Worm (Caenorhabditis elegans) whole organism, L1 larva: ENCODE data around the gene C34C12.8.

Experiments used
- C16A3.4 ChIP-seq: fragments of 150-350 bp; optimal IDR thresholded peaks from 2 replicates; lab custom pipeline; 2014; ENCODE audit warnings: missing biosample characterization, missing genetic modification characterization
- alr-1 ChIP-seq: fragments of 200-800 bp; sonication (Bioruptor generic); optimal IDR thresholded peaks from 2 replicates; lab custom pipeline; 2018; ENCODE audit warnings: borderline replicate concordance, mild to moderate bottlenecking, missing genetic modification characterization, missing compliant biosample characterization
- aly-2 ChIP-seq: fragments of 150-350 bp; optimal IDR thresholded peaks from 2 replicates; lab custom pipeline; 2014; ENCODE audit warnings: missing biosample characterization, missing genetic modification characterization
- ceh-63 ChIP-seq: fragments of 200-800 bp; sonication (Bioruptor generic); optimal IDR thresholded peaks from 2 replicates; lab custom pipeline; 2018; ENCODE audit warnings: mild to moderate bottlenecking, missing genetic modification characterization, missing compliant biosample characterization
- ceh-82 ChIP-seq, 3 experiments: fragments of 150-350 bp in 1 of 3; sonication (generic microtip) in 2 of 3; optimal IDR thresholded peaks; 2 replicates each; lab custom pipeline; 2014 to 2017; ENCODE audit warnings: missing biosample characterization in 3 of 3, missing genetic modification characterization in 3 of 3
- ces-1 ChIP-seq: fragments of 150-350 bp; optimal IDR thresholded peaks from 2 replicates; lab custom pipeline; 2014; ENCODE audit warnings: missing biosample characterization, missing genetic modification reagents, missing genetic modification characterization
- efl-1 ChIP-seq, 4 experiments: fragments of 150-350 bp; optimal IDR thresholded peaks in 3 of 4; peaks in 1 of 4; 1 replicate in 1 of 4; 2 replicates in 3 of 4; lab custom pipeline; 2014; ENCODE audit warnings: missing biosample characterization in 2 of 4, missing genetic modification characterization in 2 of 4, missing genetic modification reagents in 2 of 4
- egl-13 ChIP-seq: sonication (generic microtip); optimal IDR thresholded peaks from 2 replicates; lab custom pipeline; 2016; ENCODE audit warnings: missing genotype, missing genetic modification reagents, missing genetic modification characterization, missing compliant biosample characterization
- elt-2 ChIP-seq: sonication (generic microtip); optimal IDR thresholded peaks from 2 replicates; lab custom pipeline; 2016; ENCODE audit warnings: missing genetic modification characterization, mild to moderate bottlenecking, inconsistent platforms, missing compliant biosample characterization, missing genetic modification reagents
- fkh-4 ChIP-seq: sonication (generic microtip); optimal IDR thresholded peaks from 2 replicates; lab custom pipeline; 2016; ENCODE audit warnings: missing compliant biosample characterization, missing genetic modification characterization, borderline replicate concordance
- fkh-8 ChIP-seq: sonication (generic microtip); optimal IDR thresholded peaks from 2 replicates; lab custom pipeline; 2016; ENCODE audit warnings: mild to moderate bottlenecking, missing genetic modification characterization, missing compliant biosample characterization
- fos-1 ChIP-seq: fragments of 150-350 bp; optimal IDR thresholded peaks from 2 replicates; lab custom pipeline; 2014; ENCODE audit warnings: missing biosample characterization, missing genetic modification characterization
- isw-1 ChIP-seq: fragments of 200-800 bp; sonication (Bioruptor generic); IDR thresholded peaks from 2 replicates; pipeline ENCODE4 v1.3.6; 2022; ENCODE audit warnings: missing genetic modification characterization, missing compliant biosample characterization
- lin-13 ChIP-seq: fragments of 150-350 bp; optimal IDR thresholded peaks from 2 replicates; lab custom pipeline; 2014; ENCODE audit warnings: missing biosample characterization, missing genetic modification reagents, missing genetic modification characterization
- lsy-2 ChIP-seq, 2 experiments: fragments of 150-350 bp; optimal IDR thresholded peaks; 2 replicates each; lab custom pipeline; 2014; ENCODE audit warnings: missing biosample characterization in 2 of 2, missing genetic modification characterization in 2 of 2
- mdl-1 ChIP-seq, 2 experiments: fragments of 150-350 bp; optimal IDR thresholded peaks; 2 replicates each; lab custom pipeline; 2014 to 2017; ENCODE audit warnings: missing biosample characterization in 2 of 2, missing genetic modification characterization in 2 of 2, inconsistent platforms in 1 of 2
- mef-2 ChIP-seq: fragments of 150-350 bp; optimal IDR thresholded peaks from 2 replicates; lab custom pipeline; 2014; ENCODE audit warnings: missing biosample characterization, missing genetic modification characterization
- nhr-12 ChIP-seq: sonication (generic microtip); optimal IDR thresholded peaks from 2 replicates; lab custom pipeline; 2017; ENCODE audit warnings: missing biosample characterization, missing genetic modification characterization
- nhr-19 ChIP-seq: fragments of 200-800 bp; sonication (Bioruptor generic); conservative IDR thresholded peaks from 2 replicates; pipeline ENCODE4 v1.3.6; 2022; ENCODE audit warnings: missing genetic modification characterization, missing compliant biosample characterization
- nhr-20 ChIP-seq: sonication (generic microtip); optimal IDR thresholded peaks from 2 replicates; lab custom pipeline; 2016; ENCODE audit warnings: mild to moderate bottlenecking, missing genetic modification characterization, missing compliant biosample characterization
- nhr-47 ChIP-seq: sonication (generic microtip); optimal IDR thresholded peaks from 2 replicates; lab custom pipeline; 2016; ENCODE audit warnings: mild to moderate bottlenecking, missing genetic modification characterization, moderate library complexity, missing compliant biosample characterization
- nhr-71 ChIP-seq: sonication (generic microtip); optimal IDR thresholded peaks from 2 replicates; lab custom pipeline; 2016; ENCODE audit warnings: mild to moderate bottlenecking, missing genetic modification characterization, moderate library complexity, missing compliant biosample characterization
- nhr-76 ChIP-seq: sonication (generic microtip); optimal IDR thresholded peaks from 2 replicates; lab custom pipeline; 2017; ENCODE audit warnings: missing biosample characterization, missing genetic modification characterization
- nhr-90 ChIP-seq: sonication (generic microtip); optimal IDR thresholded peaks from 2 replicates; lab custom pipeline; 2016; ENCODE audit warnings: mild to moderate bottlenecking, missing genetic modification characterization, missing compliant biosample characterization; ENCODE audit not compliant: poor library complexity
- pag-3 ChIP-seq: sonication (generic microtip); optimal IDR thresholded peaks from 2 replicates; lab custom pipeline; 2017; ENCODE audit warnings: missing genetic modification characterization, mild to moderate bottlenecking, missing compliant biosample characterization, antibody characterized with exemption, borderline replicate concordance; ENCODE audit not compliant: insufficient read depth
- pax-3 ChIP-seq: fragments of 200-800 bp; sonication (Bioruptor generic); optimal IDR thresholded peaks from 2 replicates; lab custom pipeline; 2018; ENCODE audit warnings: mild to moderate bottlenecking, missing genetic modification characterization, moderate library complexity, missing compliant biosample characterization
- pqm-1 ChIP-seq: sonication (generic microtip); optimal IDR thresholded peaks from 3 replicates; lab custom pipeline; 2017; ENCODE audit warnings: missing biosample characterization, missing genetic modification characterization
- rnt-1 ChIP-seq: sonication (generic microtip); optimal IDR thresholded peaks from 2 replicates; lab custom pipeline; 2016; ENCODE audit warnings: mild to moderate bottlenecking, missing genetic modification characterization, moderate library complexity, missing compliant biosample characterization
- swsn-7 ChIP-seq: sonication (generic microtip); optimal IDR thresholded peaks from 2 replicates; lab custom pipeline; 2016; ENCODE audit warnings: missing genetic modification characterization, missing compliant biosample characterization
- tbx-2 ChIP-seq: sonication (generic microtip); optimal IDR thresholded peaks from 2 replicates; lab custom pipeline; 2016; ENCODE audit warnings: missing genetic modification characterization, missing compliant biosample characterization
- unc-86 ChIP-seq: sonication (generic microtip); optimal IDR thresholded peaks from 2 replicates; lab custom pipeline; 2016; ENCODE audit warnings: missing genetic modification characterization, missing compliant biosample characterization
- unc-98 ChIP-seq: fragments of 200-800 bp; sonication (Bioruptor generic); IDR thresholded peaks from 2 replicates; pipeline ENCODE4 v1.3.6; 2022; ENCODE audit warnings: missing genetic modification characterization, missing compliant biosample characterization
- vab-15 ChIP-seq: sonication (generic microtip); optimal IDR thresholded peaks from 2 replicates; lab custom pipeline; 2017; ENCODE audit warnings: missing genotype, mild to moderate bottlenecking, missing genetic modification characterization, missing compliant biosample characterization
- zag-1 ChIP-seq: fragments of 150-350 bp; optimal IDR thresholded peaks from 2 replicates; lab custom pipeline; 2014; ENCODE audit warnings: missing biosample characterization, missing genetic modification characterization
- ztf-11 ChIP-seq, 2 experiments: sonication (generic microtip); optimal IDR thresholded peaks; 2 replicates each; lab custom pipeline; 2016 to 2017; ENCODE audit warnings: missing genetic modification characterization in 2 of 2, missing biosample characterization in 1 of 2, missing compliant biosample characterization in 1 of 2

Gene C34C12.8

DNA sequence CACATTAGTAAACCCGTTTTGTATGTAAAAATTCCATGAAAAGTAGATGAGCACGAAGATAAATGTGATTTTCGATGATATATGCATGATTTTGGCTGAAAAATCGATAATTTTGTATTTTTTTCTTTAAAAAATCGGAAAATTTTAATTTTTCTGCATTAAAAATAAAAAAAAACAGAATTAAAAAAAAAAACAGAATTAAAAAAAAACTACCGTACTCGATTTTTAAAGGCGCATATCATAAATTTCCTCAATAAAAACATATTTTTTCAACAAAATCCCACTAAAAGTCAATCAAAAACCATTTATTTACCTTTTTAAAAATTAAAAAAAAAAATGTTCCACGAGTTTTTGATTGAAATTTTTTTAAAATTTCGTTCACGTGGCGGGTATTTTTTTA is 32.9 kb downstream of the C34C12.8 start, which contains the start of gene gly-14:
Gene gly-14 (minus strand): TSS at position 101 of the 400 bp plus-strand sequence.
- TF ChIP-seq elt-2 (tag; lab: Kevin White, UChicago) (no peak), C16A3.4 (no peak), isw-1 (GFP tag; lab: Robert Waterston, UW) (no peak), nhr-76 (no peak), pqm-1 (tag; lab: Kevin White, UChicago) (no peak), pag-3 (tag; lab: Kevin White, UChicago) (no peak)

DNA sequence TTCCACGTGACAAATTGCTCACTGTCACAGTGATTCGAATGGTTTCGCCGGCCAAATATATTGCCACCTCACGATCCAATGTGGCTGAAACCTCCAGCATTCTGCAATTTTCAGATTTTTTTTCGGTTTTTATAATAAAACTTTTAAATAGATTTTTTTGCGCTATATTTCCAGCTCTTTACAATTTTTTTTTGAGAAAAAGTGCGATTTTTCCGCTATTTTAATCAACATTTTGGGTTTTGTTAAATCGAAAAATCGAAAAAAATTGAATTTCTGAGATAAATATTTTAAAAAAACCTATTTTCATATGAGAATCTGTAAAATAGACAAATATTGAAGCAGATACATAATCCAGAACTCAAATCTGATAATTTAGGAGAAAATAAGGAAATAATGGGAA is 38.8 kb downstream of the C34C12.8 start, which contains the start of gene M01F1.9:
Gene M01F1.9 (minus strand): TSS at position 101 of the 400 bp plus-strand sequence.
- TF ChIP-seq tbx-2 (tag; lab: Kevin White, UChicago) = no peak
- TF ChIP-seq efl-1 (optimal IDR thresholded peaks at IDR 0.05; lab: Kevin White, UChicago) = no peak
- TF ChIP-seq efl-1 (GFP tag; optimal IDR thresholded peaks at IDR 0.05 in 1 of 2; lab: Kevin White, UChicago) = peak in 1 of 2 experiments; percentile 54
- TF ChIP-seq, all 84 proteins: peak for 1

DNA sequence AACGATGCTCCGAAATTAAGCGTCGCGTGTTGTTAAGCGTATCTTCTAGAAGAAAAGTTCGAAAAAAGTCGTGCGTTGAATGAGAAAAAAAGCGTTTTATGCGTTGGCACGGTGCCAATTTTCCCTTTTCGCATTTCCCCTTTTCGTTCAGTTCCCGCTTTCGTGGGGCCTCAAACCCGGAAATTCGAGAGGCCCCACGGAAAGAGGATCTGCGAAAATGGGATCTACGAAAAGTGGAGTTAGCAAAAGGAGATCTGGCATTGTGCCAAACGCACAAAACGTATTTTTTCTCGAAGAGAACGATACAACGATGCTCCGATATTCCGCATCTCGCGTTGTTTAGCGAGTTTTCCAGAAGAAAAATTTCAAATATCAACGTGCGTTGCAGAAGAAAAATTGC is 39.6 kb downstream of the C34C12.8 start:
- TF ChIP-seq mef-2 (tag; lab: Kevin White, UChicago) (no peak), efl-1 (optimal IDR thresholded peaks at IDR 0.05; lab: Kevin White, UChicago) (peak; percentile 22 to 80), efl-1 (GFP tag; optimal IDR thresholded peaks at IDR 0.05 in 1 of 2; lab: Kevin White, UChicago) (peak; percentile 1 to 39), lin-13 (GFP tag; lab: Kevin White, UChicago) (no peak), nhr-12 (tag; lab: Kevin White, UChicago) (no peak), nhr-90 (tag; lab: Kevin White, UChicago) (peak; percentile 45), pax-3 (tag; lab: Kevin White, UChicago) (peak; percentile 39), C16A3.4 (no peak), alr-1 (tag; lab: Kevin White, UChicago) (no peak), pag-3 (tag; lab: Kevin White, UChicago) (no peak), lsy-2 (tag; optimal IDR thresholded peaks at IDR 0.05; lab: Kevin White, UChicago) (peak in 1 of 2 experiments; percentile 18), nhr-19 (GFP tag; lab: Robert Waterston, UW) (peak; percentile 40; the same call in 1 of the 2 replicates), zag-1 (tag; lab: Kevin White, UChicago) (no peak), ces-1 (GFP tag; lab: Kevin White, UChicago) (no peak), mdl-1 (tag; optimal IDR thresholded peaks at IDR 0.05; lab: Kevin White, UChicago) (no peak), aly-2 (no peak), unc-98 (GFP tag; lab: Robert Waterston, UW) (peak; percentile 78), nhr-71 (tag; lab: Kevin White, UChicago) (peak; percentile 33), fkh-8 (tag; lab: Kevin White, UChicago) (peak; percentile 23), nhr-47 (tag; lab: Kevin White, UChicago) (peak; percentile 52), ceh-82 (tag; optimal IDR thresholded peaks at IDR 0.05; lab: Kevin White, UChicago) (peak in 2 of 3 experiments; percentile 5 to 18), unc-86 (peak; percentile 31), rnt-1 (peak; percentile 60), fkh-4 (no peak), ztf-11 (tag; optimal IDR thresholded peaks at IDR 0.05; lab: Kevin White, UChicago) (peak in 1 of 2 experiments; percentile 54), egl-13 (no peak), nhr-76 (no peak), vab-15 (tag; lab: Kevin White, UChicago) (peak; percentile 65), fos-1 (tag; lab: Kevin White, UChicago) (no peak), nhr-20 (tag; lab: Kevin White, UChicago) (no peak), tbx-2 (tag; lab: Kevin White, UChicago) (peak; percentile 42), swsn-7 (tag; lab: Kevin White, UChicago) (peak; percentile 3), isw-1 (GFP tag; lab: Robert Waterston, UW) (peak; percentile 31), ceh-63 (GFP tag; lab: Kevin White, UChicago) (peak; percentile 20)
